Worm (Caenorhabditis elegans) whole organism, young adult: ENCODE data around the gene F31B9.3.

ENCODE experiments used
- B0019.2 ChIP-seq: fragments of 200-800 bp; sonication (Bioruptor generic); conservative IDR thresholded peaks from 2 replicates; pipeline ENCODE4 v1.3.6; 2022; ENCODE audit warnings: missing genetic modification reagents, missing genetic modification characterization, missing compliant biosample characterization
- D2030.7 ChIP-seq: fragments of 200-800 bp; sonication (Bioruptor generic); IDR thresholded peaks from 2 replicates; pipeline ENCODE4 v1.3.6; 2022; ENCODE audit warnings: missing genetic modification reagents, missing genetic modification characterization, missing compliant biosample characterization
- F39B2.1 ChIP-seq: fragments of 200-800 bp; sonication (Bioruptor generic); IDR thresholded peaks from 2 replicates; pipeline ENCODE4 v1.3.6; 2022; ENCODE audit warnings: missing genetic modification reagents, missing genetic modification characterization, missing compliant biosample characterization
- F49E8.2 ChIP-seq: sonication (generic microtip); optimal IDR thresholded peaks from 3 replicates; lab custom pipeline; 2017; ENCODE audit warnings: missing genetic modification characterization, mild to moderate bottlenecking, missing compliant biosample characterization, antibody characterized with exemption, moderate library complexity; ENCODE audit not compliant: insufficient read depth
- ama-1 ChIP-seq, 3 experiments: fragments of 150-350 bp in 1 of 3; sonication (generic microtip) in 2 of 3; optimal IDR thresholded peaks; 2 replicates each; lab custom pipeline; 2014 to 2018; ENCODE audit warnings: missing biosample characterization in 2 of 3, missing genetic modification characterization in 2 of 3, missing genetic modification reagents in 2 of 3
- aptf-2 ChIP-seq: fragments of 200-800 bp; sonication (Bioruptor generic); conservative IDR thresholded peaks from 2 replicates; pipeline ENCODE4 v1.3.6; 2022; ENCODE audit warnings: missing genetic modification reagents, missing genetic modification characterization, missing compliant biosample characterization
- cebp-2 ChIP-seq: fragments of 200-800 bp; sonication (Bioruptor generic); IDR thresholded peaks from 2 replicates; pipeline ENCODE4 v1.3.6; 2022; ENCODE audit warnings: missing genetic modification characterization, missing compliant biosample characterization
- ceh-58 ChIP-seq: fragments of 200-800 bp; sonication (Bioruptor generic); IDR thresholded peaks from 2 replicates; pipeline ENCODE4 v1.3.6; 2022; ENCODE audit warnings: missing genetic modification characterization, missing compliant biosample characterization
- efl-1 ChIP-seq: fragments of 150-350 bp; optimal IDR thresholded peaks from 2 replicates; lab custom pipeline; 2014; ENCODE audit warnings: missing biosample characterization, missing genetic modification reagents, missing genetic modification characterization
- rcor-1 ChIP-seq: fragments of 200-800 bp; sonication (Bioruptor generic); IDR thresholded peaks from 2 replicates; pipeline ENCODE4 v1.3.6; 2022; ENCODE audit warnings: missing genetic modification reagents, missing genetic modification characterization, missing compliant biosample characterization
- sdz-38 ChIP-seq: sonication (generic microtip); optimal IDR thresholded peaks from 2 replicates; lab custom pipeline; 2016; ENCODE audit warnings: missing genotype, missing genetic modification characterization, missing compliant biosample characterization
- snpc-4 ChIP-seq, 5 experiments: fragments of 150-350 bp in 1 of 5; sonication (generic microtip) in 4 of 5; optimal IDR thresholded peaks; 2 replicates each; lab custom pipeline; 2014 to 2018; ENCODE audit warnings: missing genetic modification characterization in 5 of 5, missing biosample characterization in 3 of 5, antibody characterized with exemption in 2 of 5, mild to moderate bottlenecking in 2 of 5, missing compliant biosample characterization in 2 of 5, missing genotype in 2 of 5, moderate library complexity in 2 of 5, missing genetic modification reagents in 1 of 5
- somi-1 ChIP-seq: fragments of 200-800 bp; sonication (Bioruptor generic); optimal IDR thresholded peaks from 2 replicates; lab custom pipeline; 2018; ENCODE audit warnings: mild to moderate bottlenecking, missing genetic modification characterization, missing compliant biosample characterization
- unc-62 ChIP-seq: fragments of 150-350 bp; optimal IDR thresholded peaks from 2 replicates; lab custom pipeline; 2014; ENCODE audit warnings: missing biosample characterization, missing genetic modification reagents, missing genetic modification characterization

- TF ChIP-seq somi-1 (no peak), F39B2.1 (GFP tag; lab: Robert Waterston, UW) (no peak), efl-1 (GFP tag; lab: Kevin White, UChicago) (no peak), B0019.2 (no peak), D2030.7 (no peak), ama-1 (optimal IDR thresholded peaks at IDR 0.05; lab: Kevin White, UChicago) (no peak), ama-1 (GFP tag; optimal IDR thresholded peaks at IDR 0.05; lab: Kevin White, UChicago) (no peak), aptf-2 (GFP tag; lab: Robert Waterston, UW) (no peak), unc-62 (no peak), sdz-38 (tag; lab: Kevin White, UChicago) (no peak), F49E8.2 (tag; lab: Kevin White, UChicago) (no peak), snpc-4 (GFP tag; optimal IDR thresholded peaks at IDR 0.05; lab: Kevin White, UChicago) (no peak), snpc-4 (tag; optimal IDR thresholded peaks at IDR 0.05; lab: Kevin White, UChicago) (no peak), rcor-1 (GFP tag; lab: Robert Waterston, UW) (no peak), cebp-2 (GFP tag; lab: Robert Waterston, UW) (no peak), ceh-58 (GFP tag; lab: Robert Waterston, UW) (no peak)
These were observed 22.3 kb downstream of the F31B9.3 start for ce11 chrX:15945806-15946205.
